Worm (Caenorhabditis elegans) whole organism, early embryonic: ENCODE data around the gene F35E8.1.

Experiments
- B0310.2 ChIP-seq: sonication (generic microtip); optimal IDR thresholded peaks from 2 replicates; lab custom pipeline; 2016; ENCODE audit warnings: mild to moderate bottlenecking, missing genetic modification characterization, missing compliant biosample characterization
- F13C5.2 ChIP-seq: sonication (generic microtip); optimal IDR thresholded peaks from 2 replicates; lab custom pipeline; 2017; ENCODE audit warnings: mild to moderate bottlenecking, missing genetic modification characterization, inconsistent platforms, missing compliant biosample characterization
- aly-1 ChIP-seq: sonication (generic microtip); optimal IDR thresholded peaks from 2 replicates; lab custom pipeline; 2016; ENCODE audit warnings: missing genetic modification characterization, missing compliant biosample characterization
- ama-1 ChIP-seq: fragments of 150-350 bp; optimal IDR thresholded peaks from 2 replicates; lab custom pipeline; 2014
- ceh-13 ChIP-seq: fragments of 200-800 bp; sonication (Bioruptor generic); optimal IDR thresholded peaks from 2 replicates; lab custom pipeline; 2018; ENCODE audit warnings: mild to moderate bottlenecking, missing genetic modification characterization, missing compliant biosample characterization
- ceh-36 ChIP-seq: sonication (generic microtip); optimal IDR thresholded peaks from 2 replicates; lab custom pipeline; 2016; ENCODE audit warnings: missing genetic modification characterization, inconsistent platforms, missing compliant biosample characterization
- ets-7 ChIP-seq: sonication (generic microtip); optimal IDR thresholded peaks from 2 replicates; lab custom pipeline; 2016; ENCODE audit warnings: missing genotype, missing genetic modification characterization, missing compliant biosample characterization
- flt-1 ChIP-seq: fragments of 200-800 bp; sonication (Bioruptor generic); IDR thresholded peaks from 2 replicates; pipeline ENCODE4 v1.3.6; 2022; ENCODE audit warnings: missing genetic modification characterization, missing compliant biosample characterization
- hmbx-1 ChIP-seq: sonication (generic microtip); optimal IDR thresholded peaks from 2 replicates; lab custom pipeline; 2016; ENCODE audit warnings: mild to moderate bottlenecking, missing genetic modification characterization, missing compliant biosample characterization
- hmg-4 ChIP-seq: fragments of 200-800 bp; sonication (Bioruptor generic); optimal IDR thresholded peaks from 2 replicates; lab custom pipeline; 2018; ENCODE audit warnings: mild to moderate bottlenecking, missing genetic modification characterization, missing compliant biosample characterization
- hnd-1 ChIP-seq: sonication (generic microtip); optimal IDR thresholded peaks from 2 replicates; lab custom pipeline; 2016; ENCODE audit warnings: missing genetic modification characterization, missing compliant biosample characterization
- pes-1 ChIP-seq: fragments of 200-800 bp; sonication (Bioruptor generic); IDR thresholded peaks from 2 replicates; pipeline ENCODE4 v1.3.6; 2022; ENCODE audit warnings: missing genetic modification reagents, missing genetic modification characterization, missing compliant biosample characterization
- scrt-1 ChIP-seq: fragments of 200-800 bp; sonication (Bioruptor generic); IDR thresholded peaks from 2 replicates; pipeline ENCODE4 v1.3.6; 2022; ENCODE audit warnings: missing genetic modification characterization, missing compliant biosample characterization
- sea-1 ChIP-seq: fragments of 200-800 bp; sonication (Bioruptor generic); conservative IDR thresholded peaks from 2 replicates; pipeline ENCODE4 v1.3.6; 2022; ENCODE audit warnings: missing genetic modification characterization, missing compliant biosample characterization
- tbx-11 ChIP-seq: fragments of 200-800 bp; sonication (Bioruptor generic); IDR thresholded peaks from 2 replicates; pipeline ENCODE4 v1.3.6; 2022; ENCODE audit warnings: missing genetic modification characterization, missing compliant biosample characterization
- tbx-37 ChIP-seq: fragments of 200-800 bp; sonication (Bioruptor generic); conservative IDR thresholded peaks from 2 replicates; pipeline ENCODE4 v1.3.6; 2022; ENCODE audit warnings: missing genetic modification reagents, missing genetic modification characterization, missing compliant biosample characterization
- tra-4 ChIP-seq: sonication (generic microtip); optimal IDR thresholded peaks from 2 replicates; lab custom pipeline; 2017; ENCODE audit warnings: missing genetic modification characterization, missing compliant biosample characterization

F35E8.1 gene

ce11 chrV:15885967-15886366 is 19.5 kb downstream of the F35E8.1 start, which contains the start of gene T06C12.9:
TSS of gene T06C12.9 (minus strand) at chrV:15886067.
- no peak for TF ChIP-seq ama-1 (lab: Kevin White, UChicago)
- no peak for TF ChIP-seq pes-1 (GFP tag; lab: Robert Waterston, UW)

ce11 chrV:15884698-15885097 is 20.7 kb downstream of the F35E8.1 start, which contains the start of gene oac-42:
TSS of gene oac-42 (minus strand) at chrV:15884798.
- no peak for TF ChIP-seq ceh-13 (GFP tag; lab: Kevin White, UChicago)
- TF ChIP-seq hmbx-1, result no peak
- TF ChIP-seq ceh-36 (tag; lab: Kevin White, UChicago), result no peak
- no peak for TF ChIP-seq tbx-37 (GFP tag; lab: Robert Waterston, UW)
- TF ChIP-seq tra-4 (tag; lab: Kevin White, UChicago), result no peak
- no peak for TF ChIP-seq hnd-1 (tag; lab: Kevin White, UChicago)
- TF ChIP-seq hmg-4 (GFP tag; lab: Kevin White, UChicago), result no peak
- TF ChIP-seq B0310.2 (tag; lab: Kevin White, UChicago), result no peak
- TF ChIP-seq pes-1 (GFP tag; lab: Robert Waterston, UW), result no peak
- TF ChIP-seq ets-7 (tag; lab: Kevin White, UChicago), result no peak
- no peak for TF ChIP-seq flt-1
- no peak for TF ChIP-seq sea-1 (GFP tag; lab: Robert Waterston, UW)
- TF ChIP-seq ama-1 (lab: Kevin White, UChicago), result no peak
- no peak for TF ChIP-seq aly-1 (tag; lab: Kevin White, UChicago)
- no peak for TF ChIP-seq tbx-11
- TF ChIP-seq F13C5.2 (tag; lab: Kevin White, UChicago), result no peak
- no peak for TF ChIP-seq scrt-1 (GFP tag; lab: Robert Waterston, UW)

ce11 chrV:15880705-15881104 is 24.7 kb downstream of the F35E8.1 start:
- no peak for TF ChIP-seq sea-1 (GFP tag; lab: Robert Waterston, UW)
- no peak for TF ChIP-seq ceh-36 (tag; lab: Kevin White, UChicago)
- no peak for TF ChIP-seq ama-1 (lab: Kevin White, UChicago)
- TF ChIP-seq flt-1, result no peak
- no peak for TF ChIP-seq aly-1 (tag; lab: Kevin White, UChicago)
- no peak for TF ChIP-seq hnd-1 (tag; lab: Kevin White, UChicago)
- no peak for TF ChIP-seq hmbx-1
- no peak for TF ChIP-seq tbx-11
- TF ChIP-seq ets-7 (tag; lab: Kevin White, UChicago), result no peak

- TF ChIP-seq pes-1 (GFP tag; lab: Robert Waterston, UW), result no peak
- TF ChIP-seq hmbx-1, result no peak
- no peak for TF ChIP-seq flt-1
- no peak for TF ChIP-seq B0310.2 (tag; lab: Kevin White, UChicago)
- TF ChIP-seq aly-1 (tag; lab: Kevin White, UChicago), result no peak
- no peak for TF ChIP-seq ama-1 (lab: Kevin White, UChicago)
- no peak for TF ChIP-seq sea-1 (GFP tag; lab: Robert Waterston, UW)
- no peak for TF ChIP-seq ets-7 (tag; lab: Kevin White, UChicago)
- TF ChIP-seq ceh-36 (tag; lab: Kevin White, UChicago), result no peak
- TF ChIP-seq ceh-13 (GFP tag; lab: Kevin White, UChicago), result no peak
- no peak for TF ChIP-seq tbx-11
- TF ChIP-seq tbx-37 (GFP tag; lab: Robert Waterston, UW), result no peak
- TF ChIP-seq hmg-4 (GFP tag; lab: Kevin White, UChicago), result no peak
- TF ChIP-seq scrt-1 (GFP tag; lab: Robert Waterston, UW), result no peak
- no peak for TF ChIP-seq hnd-1 (tag; lab: Kevin White, UChicago)
- TF ChIP-seq tra-4 (tag; lab: Kevin White, UChicago), result no peak
- TF ChIP-seq F13C5.2 (tag; lab: Kevin White, UChicago), result no peak
Measured at ce11 chrV:15880033-15880432, 25.4 kb downstream of the F35E8.1 start.

ce11 chrV:15879508-15879907 is 25.9 kb downstream of the F35E8.1 start, which contains the start of gene nhr-84:
TSS of gene nhr-84 (minus strand) at chrV:15879608.
- TF ChIP-seq tra-4 (tag; lab: Kevin White, UChicago) (no peak), flt-1 (no peak), hmg-4 (GFP tag; lab: Kevin White, UChicago) (no peak), ama-1 (lab: Kevin White, UChicago) (no peak), sea-1 (GFP tag; lab: Robert Waterston, UW) (no peak), aly-1 (tag; lab: Kevin White, UChicago) (no peak), B0310.2 (tag; lab: Kevin White, UChicago) (no peak), hmbx-1 (no peak), ceh-13 (GFP tag; lab: Kevin White, UChicago) (no peak), tbx-11 (no peak), ceh-36 (tag; lab: Kevin White, UChicago) (no peak), hnd-1 (tag; lab: Kevin White, UChicago) (no peak), tbx-37 (GFP tag; lab: Robert Waterston, UW) (no peak), scrt-1 (GFP tag; lab: Robert Waterston, UW) (no peak)

ce11 chrV:15876308-15876707 is 29.1 kb downstream of the F35E8.1 start, which contains the start of gene nhr-102:
TSS of gene nhr-102 (minus strand) at chrV:15876408.
- TF ChIP-seq hmbx-1 (no peak), hnd-1 (tag; lab: Kevin White, UChicago) (no peak), hmg-4 (GFP tag; lab: Kevin White, UChicago) (no peak), aly-1 (tag; lab: Kevin White, UChicago) (no peak), ceh-13 (GFP tag; lab: Kevin White, UChicago) (no peak), tra-4 (tag; lab: Kevin White, UChicago) (no peak), flt-1 (no peak), F13C5.2 (tag; lab: Kevin White, UChicago) (no peak), ceh-36 (tag; lab: Kevin White, UChicago) (no peak), ets-7 (tag; lab: Kevin White, UChicago) (no peak)

- peak; percentile 97 for TF ChIP-seq ets-7 (tag; lab: Kevin White, UChicago)
- TF ChIP-seq tbx-37 (GFP tag; lab: Robert Waterston, UW), result peak; percentile 100
- peak; percentile 99 for TF ChIP-seq pes-1 (GFP tag; lab: Robert Waterston, UW)
- peak; percentile 94 for TF ChIP-seq hmbx-1
- peak; percentile 99 for TF ChIP-seq aly-1 (tag; lab: Kevin White, UChicago)
- TF ChIP-seq F13C5.2 (tag; lab: Kevin White, UChicago), result peak; percentile 100
- TF ChIP-seq sea-1 (GFP tag; lab: Robert Waterston, UW), result peak; percentile 99
- TF ChIP-seq ceh-13 (GFP tag; lab: Kevin White, UChicago), result peak; percentile 99
- peak; percentile 100 for TF ChIP-seq flt-1
- peak; percentile 99 for TF ChIP-seq B0310.2 (tag; lab: Kevin White, UChicago)
- TF ChIP-seq hnd-1 (tag; lab: Kevin White, UChicago), result peak; percentile 96
- TF ChIP-seq scrt-1 (GFP tag; lab: Robert Waterston, UW), result peak; percentile 100
- no peak for TF ChIP-seq ama-1 (lab: Kevin White, UChicago)
- peak; percentile 98 for TF ChIP-seq tra-4 (tag; lab: Kevin White, UChicago)
- TF ChIP-seq hmg-4 (GFP tag; lab: Kevin White, UChicago), result peak; percentile 99
- peak; percentile 100 for TF ChIP-seq tbx-11
- peak; percentile 98 for TF ChIP-seq ceh-36 (tag; lab: Kevin White, UChicago)
Measured at ce11 chrV:15873762-15874161, 31.7 kb downstream of the F35E8.1 start.
